Fruit fly (Drosophila melanogaster) whole organism, adult: Measurements from ENCODE around the gene klu.

ENCODE experiments used
- Crg-1 ChIP-seq: fragments of 200-800 bp; sonication (Bioruptor generic); optimal IDR thresholded peaks from 2 replicates; lab custom pipeline; 2016; ENCODE audit warnings: missing biosample characterization, missing genetic modification characterization
- cnc ChIP-seq, 2 experiments: fragments of >200 bp; optimal IDR thresholded peaks; 2 replicates each; lab custom pipeline; 2017
- ovo ChIP-seq: fragments of 200-800 bp; sonication (Bioruptor generic); optimal IDR thresholded peaks from 2 replicates; lab custom pipeline; 2016; ENCODE audit warnings: missing biosample characterization, missing genetic modification characterization

- no peak for TF ChIP-seq cnc (optimal IDR thresholded peaks at IDR 0.05; lab: Kevin White, UChicago)
- no peak for TF ChIP-seq Crg-1 (GFP tag; lab: Kevin White, UChicago)
- TF ChIP-seq ovo (GFP tag; lab: Kevin White, UChicago), result no peak
Observed at dm6 chr3L:10962031-10962679, 46.8 kb downstream of the klu start.
